Worm (Caenorhabditis elegans) whole organism, late embryonic: Measurements from ENCODE around the gene csp-1.

Experiments used
- ceh-31 ChIP-seq: sonication (generic microtip); optimal IDR thresholded peaks from 2 replicates; lab custom pipeline; 2016; ENCODE audit warnings: missing genetic modification characterization, missing compliant biosample characterization
- ceh-34 ChIP-seq: sonication (generic microtip); optimal IDR thresholded peaks from 2 replicates; lab custom pipeline; 2016; ENCODE audit warnings: mild to moderate bottlenecking, missing genetic modification characterization, missing compliant biosample characterization
- ceh-48 ChIP-seq: sonication (generic microtip); optimal IDR thresholded peaks from 2 replicates; lab custom pipeline; 2016; ENCODE audit warnings: missing genetic modification characterization, inconsistent platforms, missing compliant biosample characterization
- elt-2 ChIP-seq: sonication (generic microtip); optimal IDR thresholded peaks from 2 replicates; lab custom pipeline; 2016; ENCODE audit warnings: missing genetic modification reagents, missing genetic modification characterization, missing compliant biosample characterization
- gmeb-2 ChIP-seq: sonication (generic microtip); optimal IDR thresholded peaks from 2 replicates; lab custom pipeline; 2016; ENCODE audit warnings: missing genetic modification characterization, inconsistent platforms, missing compliant biosample characterization
- hlh-30 ChIP-seq: sonication (generic microtip); optimal IDR thresholded peaks from 2 replicates; lab custom pipeline; 2017; ENCODE audit warnings: antibody characterized with exemption, missing genetic modification characterization, missing compliant biosample characterization; ENCODE audit not compliant: insufficient read depth
- nhr-232 ChIP-seq: sonication (generic microtip); optimal IDR thresholded peaks from 2 replicates; lab custom pipeline; 2016; ENCODE audit warnings: missing genetic modification characterization, missing compliant biosample characterization
- rnt-1 ChIP-seq: sonication (generic microtip); optimal IDR thresholded peaks from 2 replicates; lab custom pipeline; 2016; ENCODE audit warnings: missing genetic modification characterization, missing compliant biosample characterization

Gene csp-1

ce11 chrII:13638576-13638975 is 37.6 kb downstream of the csp-1 start:
- TF ChIP-seq elt-2 (peak; percentile 71), gmeb-2 (tag; lab: Kevin White, UChicago) (no peak)

DNA sequence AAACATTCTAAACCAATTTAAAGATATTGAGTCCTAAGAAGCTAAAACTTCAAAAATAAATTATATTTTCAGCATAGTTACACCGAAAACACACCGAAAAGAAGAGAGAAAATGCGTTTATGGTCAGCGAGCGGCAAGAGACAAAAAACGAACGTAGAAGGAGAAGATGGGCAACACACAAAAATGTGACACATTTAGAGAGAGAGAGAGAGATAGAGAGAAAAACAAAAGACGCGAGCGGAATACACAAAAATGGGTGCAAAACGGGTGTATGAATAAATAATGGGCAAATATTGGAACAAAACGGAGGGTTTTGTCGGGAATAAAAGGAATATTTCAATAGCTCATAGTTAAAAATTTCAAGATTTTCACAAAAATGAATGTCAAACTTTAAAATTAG is 39.2 kb downstream of the csp-1 start:
- TF ChIP-seq ceh-34 (tag; lab: Kevin White, UChicago): no peak
- peak; percentile 12 for TF ChIP-seq hlh-30 (tag; lab: Kevin White, UChicago)

DNA sequence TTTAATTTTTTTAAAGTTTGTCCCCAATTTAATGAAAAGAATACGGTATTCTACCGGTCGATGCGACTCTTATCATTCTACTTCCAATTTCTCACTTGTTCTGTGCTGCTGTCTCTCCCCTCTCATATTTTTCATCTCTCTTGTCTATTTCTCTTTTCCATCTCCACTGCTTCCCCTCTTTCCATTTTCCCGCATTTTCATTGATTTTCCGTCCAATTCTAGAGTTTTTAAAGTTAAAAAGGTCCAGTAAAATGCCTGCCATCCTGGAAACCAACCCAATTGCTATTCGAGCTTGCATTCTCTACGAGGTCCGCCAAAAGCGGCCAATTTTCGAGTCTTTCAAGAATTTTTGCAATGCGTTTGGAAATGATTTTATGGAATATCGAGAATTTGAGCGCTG is 40.3 kb downstream of the csp-1 start, which contains the start of gene fbxa-167:
Gene fbxa-167 (plus strand): TSS at position 179 of the 400 bp plus-strand sequence.
- TF ChIP-seq ceh-48: peak; percentile 75
- TF ChIP-seq nhr-232: no peak
- TF ChIP-seq ceh-31 (tag; lab: Kevin White, UChicago): peak; percentile 13
- peak; percentile 14 for TF ChIP-seq elt-2

- TF ChIP-seq rnt-1: no peak
- TF ChIP-seq nhr-232: no peak
- TF ChIP-seq, all 69 proteins: peak for 0
Measured at ce11 chrII:13648230-13648629, 47.2 kb downstream of the csp-1 start, which contains the start of gene fbxa-169. fbxa-169 (plus strand) TSS chrII:13648530.
